Worm (Caenorhabditis elegans) whole organism, midembryonic: Measurements from ENCODE around the gene srx-67.
A peak's percentile ranks its signal among the peaks of the same experiment; 100 is the strongest.

ENCODE experiments used
- T22C8.4 ChIP-seq: fragments of 200-800 bp; sonication (Bioruptor generic); IDR thresholded peaks from 2 replicates; pipeline ENCODE4 v1.3.6; 2022; ENCODE audit warnings: missing genetic modification characterization, missing compliant biosample characterization
- cog-1 ChIP-seq: sonication (generic microtip); optimal IDR thresholded peaks from 2 replicates; lab custom pipeline; 2016; ENCODE audit warnings: missing genetic modification characterization, missing compliant biosample characterization
- flt-1 ChIP-seq: fragments of 200-800 bp; sonication (Bioruptor generic); IDR thresholded peaks from 2 replicates; pipeline ENCODE4 v1.3.6; 2022; ENCODE audit warnings: missing genetic modification characterization, missing compliant biosample characterization
- klf-2 ChIP-seq: fragments of 200-800 bp; sonication (Bioruptor generic); conservative IDR thresholded peaks from 2 replicates; pipeline ENCODE4 v1.3.6; 2022; ENCODE audit warnings: missing genetic modification reagents, missing genetic modification characterization, missing compliant biosample characterization
- med-1 ChIP-seq: sonication (generic microtip); optimal IDR thresholded peaks from 2 replicates; lab custom pipeline; 2017; ENCODE audit warnings: missing genetic modification characterization, mild to moderate bottlenecking, missing compliant biosample characterization, antibody characterized with exemption, missing genetic modification reagents; ENCODE audit not compliant: insufficient read depth
- ref-1 ChIP-seq: fragments of 200-800 bp; sonication (Bioruptor generic); conservative IDR thresholded peaks from 2 replicates; pipeline ENCODE4 v1.3.6; 2022; ENCODE audit warnings: missing genetic modification reagents, missing genetic modification characterization, missing compliant biosample characterization
- tab-1 ChIP-seq: fragments of 200-800 bp; sonication (Bioruptor generic); IDR thresholded peaks from 2 replicates; pipeline ENCODE4 v1.3.6; 2022; ENCODE audit warnings: missing genetic modification characterization, missing compliant biosample characterization
- ztf-23 ChIP-seq: fragments of 200-800 bp; sonication (Bioruptor generic); IDR thresholded peaks from 2 replicates; pipeline ENCODE4 v1.3.6; 2022; ENCODE audit warnings: missing genetic modification reagents, missing genetic modification characterization, missing compliant biosample characterization
- ztf-29 ChIP-seq: fragments of 200-800 bp; sonication (Bioruptor generic); IDR thresholded peaks from 2 replicates; pipeline ENCODE4 v1.3.6; 2022; ENCODE audit warnings: missing genetic modification reagents, missing genetic modification characterization, missing compliant biosample characterization

The srx-67 gene

DNA sequence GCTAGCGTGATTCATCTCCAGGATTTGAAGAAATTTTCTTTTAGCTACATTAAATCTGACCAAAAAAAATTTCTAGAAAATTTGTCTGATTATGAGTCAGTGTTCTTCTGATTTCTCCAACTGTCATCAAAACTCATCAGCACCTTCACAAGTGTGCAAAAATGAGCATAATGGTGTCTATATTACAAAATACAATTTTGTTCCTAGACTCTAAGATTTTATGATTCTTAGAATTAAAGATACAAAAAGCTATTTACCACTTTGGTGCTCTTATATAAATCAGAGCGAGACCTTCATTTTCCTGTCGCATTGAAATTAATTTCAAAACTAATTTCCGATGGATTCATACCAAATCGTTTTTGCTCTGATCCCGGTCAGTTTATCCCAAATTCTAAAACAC is 4.1 kb upstream of the srx-67 start, which contains the start of gene srx-68:
Gene srx-68, plus strand, starts transcription at position 301 of the 400 bp plus-strand sequence.
- no peak for TF ChIP-seq ztf-23 (GFP tag; lab: Robert Waterston, UW)
- no peak for TF ChIP-seq med-1
- no peak for TF ChIP-seq ref-1 (GFP tag; lab: Robert Waterston, UW)
- TF ChIP-seq tab-1 = no peak
- TF ChIP-seq flt-1 (GFP tag; lab: Robert Waterston, UW) = no peak
- no peak for TF ChIP-seq cog-1 (tag; lab: Kevin White, UChicago)
- no peak for TF ChIP-seq klf-2 (GFP tag; lab: Robert Waterston, UW)
- TF ChIP-seq T22C8.4 = no peak
- no peak for TF ChIP-seq ztf-29 (GFP tag; lab: Robert Waterston, UW)

DNA sequence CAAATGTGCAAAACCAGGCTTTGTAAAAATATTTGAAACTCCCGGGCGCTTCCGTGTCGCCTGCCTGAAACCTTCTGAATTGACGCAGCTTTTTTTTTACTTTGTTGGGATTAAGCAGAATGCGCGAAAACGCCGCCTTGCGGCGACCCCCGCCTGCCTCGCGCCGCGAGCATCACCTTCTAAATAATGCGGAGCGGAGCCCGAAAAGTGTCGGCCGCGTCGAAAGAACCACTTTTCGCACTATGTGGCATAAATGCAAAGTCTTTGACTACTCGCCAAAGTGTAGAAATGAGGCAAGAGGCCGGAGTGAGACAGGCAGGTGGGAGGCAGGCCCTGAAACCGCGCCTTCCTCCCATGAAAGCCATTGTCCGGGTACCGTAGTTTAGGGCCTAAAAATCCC is 3.4 kb upstream of the srx-67 start:
- no peak for TF ChIP-seq klf-2 (GFP tag; lab: Robert Waterston, UW)
- no peak for TF ChIP-seq flt-1 (GFP tag; lab: Robert Waterston, UW)
- no peak for TF ChIP-seq ztf-23 (GFP tag; lab: Robert Waterston, UW)
- no peak for TF ChIP-seq ref-1 (GFP tag; lab: Robert Waterston, UW)
- no peak for TF ChIP-seq ztf-29 (GFP tag; lab: Robert Waterston, UW)
- no peak for TF ChIP-seq med-1
- no peak for TF ChIP-seq cog-1 (tag; lab: Kevin White, UChicago)
- no peak for TF ChIP-seq tab-1
- no peak for TF ChIP-seq T22C8.4

DNA sequence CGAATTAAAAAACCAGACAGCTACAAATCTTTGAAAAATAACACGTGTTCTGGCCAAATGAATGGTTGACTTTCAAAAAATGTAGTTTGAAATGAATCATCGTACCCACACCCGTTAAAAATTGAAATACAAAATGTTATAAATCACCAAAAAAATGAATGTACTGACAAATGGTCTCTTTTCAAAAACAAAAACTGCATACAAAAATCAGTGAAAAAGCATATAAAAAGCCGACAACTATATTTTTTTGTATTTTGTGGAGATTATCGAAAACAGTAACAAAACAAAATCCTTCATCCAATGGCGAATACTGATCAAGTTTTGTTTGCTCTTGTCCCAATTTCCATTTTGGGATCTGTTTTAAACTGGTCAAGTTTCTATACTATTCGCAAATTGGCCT is 2.7 kb downstream of the srx-67 start, which contains the start of gene srx-66:
Gene srx-66, plus strand, starts transcription at position 301 of the 400 bp plus-strand sequence.
- TF ChIP-seq T22C8.4 (no peak), klf-2 (GFP tag; lab: Robert Waterston, UW) (no peak), ref-1 (GFP tag; lab: Robert Waterston, UW) (no peak), med-1 (no peak), tab-1 (no peak), ztf-23 (GFP tag; lab: Robert Waterston, UW) (no peak), cog-1 (tag; lab: Kevin White, UChicago) (no peak), flt-1 (GFP tag; lab: Robert Waterston, UW) (no peak), ztf-29 (GFP tag; lab: Robert Waterston, UW) (no peak)

DNA sequence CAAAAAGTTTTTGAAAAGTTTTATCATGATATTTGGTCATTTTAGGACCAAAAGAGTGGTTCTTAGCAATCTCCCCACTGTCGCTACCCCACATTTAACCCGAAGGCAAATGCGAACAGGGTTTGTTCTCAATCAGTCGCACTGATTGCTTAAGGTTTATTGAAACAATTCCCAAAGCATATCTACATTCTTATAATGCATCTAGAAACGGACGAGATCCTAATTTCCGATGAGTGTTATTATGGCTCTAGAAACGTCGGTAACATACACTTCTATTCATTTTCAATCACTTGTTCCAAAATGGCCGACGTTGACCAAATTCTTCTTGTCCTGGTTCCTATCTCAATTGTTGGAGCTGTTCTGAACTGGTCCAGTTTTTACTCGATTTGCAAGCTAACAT is 5.1 kb downstream of the srx-67 start, which contains the start of gene srx-65:
Gene srx-65, plus strand, starts transcription at position 301 of the 400 bp plus-strand sequence.
- TF ChIP-seq med-1 (no peak), ztf-23 (GFP tag; lab: Robert Waterston, UW) (no peak), klf-2 (GFP tag; lab: Robert Waterston, UW) (no peak), ztf-29 (GFP tag; lab: Robert Waterston, UW) (no peak), cog-1 (tag; lab: Kevin White, UChicago) (no peak), ref-1 (GFP tag; lab: Robert Waterston, UW) (no peak), flt-1 (GFP tag; lab: Robert Waterston, UW) (no peak), tab-1 (no peak), T22C8.4 (no peak)

DNA sequence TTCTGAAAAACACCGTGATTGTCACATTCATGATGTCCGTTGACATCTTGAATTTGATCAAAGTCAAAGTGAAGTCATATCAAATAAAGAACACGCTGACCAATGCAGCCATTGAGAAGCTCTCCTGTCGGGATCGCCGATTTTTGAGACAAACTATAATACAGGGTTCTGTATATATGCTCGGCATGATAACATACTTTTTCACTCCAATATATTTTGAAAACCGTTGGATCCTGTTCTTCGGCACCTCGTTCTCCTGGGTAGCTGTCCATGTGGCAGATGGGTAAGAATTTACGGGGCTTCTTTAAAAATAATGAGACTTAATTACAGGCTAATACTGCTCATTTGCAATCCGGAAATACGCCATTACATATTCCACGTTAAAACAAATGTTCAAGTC is 6.0 kb downstream of the srx-67 start:
- TF ChIP-seq T22C8.4 (no peak), cog-1 (tag; lab: Kevin White, UChicago) (no peak), ztf-29 (GFP tag; lab: Robert Waterston, UW) (no peak)

DNA sequence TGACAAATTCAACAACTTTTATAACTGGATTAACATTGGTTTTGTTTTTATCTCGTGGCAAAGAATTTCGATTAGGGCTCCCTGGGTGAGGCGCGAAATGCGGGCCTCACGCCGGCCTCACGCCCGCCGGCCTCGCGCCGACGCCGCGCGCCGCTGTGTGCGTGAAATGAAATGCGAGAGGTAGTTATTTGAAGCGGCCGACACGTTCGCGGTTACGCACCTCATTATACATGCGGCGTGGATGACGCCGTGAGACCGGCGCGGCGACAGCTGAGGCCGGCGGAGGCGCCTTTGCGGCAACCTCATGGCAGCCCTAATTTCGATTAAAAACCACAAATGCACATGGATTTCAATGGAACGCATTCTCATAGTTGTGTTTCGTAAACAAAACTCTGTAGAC is 10.9 kb downstream of the srx-67 start:
- TF ChIP-seq cog-1 (tag; lab: Kevin White, UChicago) (no peak), klf-2 (GFP tag; lab: Robert Waterston, UW) (0 out of 2 replicates have a peak, but pooled peaks have one; percentile 42)

DNA sequence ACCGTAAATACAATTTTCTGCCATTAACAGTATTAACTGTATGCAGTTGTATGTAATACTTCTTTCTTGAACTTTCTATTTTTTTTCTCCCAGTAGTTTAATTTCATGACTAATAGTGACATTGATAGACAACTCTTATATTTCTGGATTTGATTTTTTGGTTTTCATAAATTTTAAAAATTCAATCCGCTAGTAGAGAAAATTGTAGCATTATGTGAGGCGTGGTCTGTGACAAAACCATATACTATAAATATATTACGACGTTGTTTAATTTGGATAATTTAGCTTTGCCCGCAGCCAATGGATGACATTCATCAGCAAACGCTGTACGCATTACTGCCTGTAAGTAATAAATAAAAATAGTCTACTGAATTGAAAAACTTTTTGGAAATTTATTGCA is 12.5 kb downstream of the srx-67 start, which contains the start of gene srx-64:
Gene srx-64, plus strand, starts transcription at position 301 of the 400 bp plus-strand sequence.
- TF ChIP-seq med-1 (no peak), tab-1 (no peak), ztf-29 (GFP tag; lab: Robert Waterston, UW) (no peak), flt-1 (GFP tag; lab: Robert Waterston, UW) (no peak), ztf-23 (GFP tag; lab: Robert Waterston, UW) (no peak), klf-2 (GFP tag; lab: Robert Waterston, UW) (no peak)

DNA sequence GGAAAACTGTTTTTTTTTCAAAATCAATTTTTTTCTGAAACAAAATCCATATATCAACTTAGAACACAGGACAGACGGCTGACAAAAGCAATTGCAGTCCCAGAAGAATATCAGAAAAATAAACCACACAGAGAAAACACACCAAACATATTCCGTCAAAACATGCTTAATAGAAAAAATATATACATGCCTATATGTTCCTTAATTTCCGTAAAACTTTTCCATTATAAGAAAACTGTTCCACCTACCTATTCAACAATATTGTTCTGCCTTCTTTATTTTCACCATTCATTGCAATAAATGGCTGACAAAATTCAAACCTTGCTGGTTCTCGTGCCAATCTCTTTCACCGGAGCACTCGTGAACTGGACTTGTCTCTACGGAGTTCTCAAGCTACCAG is 14.7 kb downstream of the srx-67 start, which contains the start of gene srx-63:
Gene srx-63, plus strand, starts transcription at position 301 of the 400 bp plus-strand sequence.
- TF ChIP-seq ref-1 (GFP tag; lab: Robert Waterston, UW) = no peak
- TF ChIP-seq klf-2 (GFP tag; lab: Robert Waterston, UW) = no peak
- no peak for TF ChIP-seq T22C8.4
- TF ChIP-seq med-1 = no peak
- no peak for TF ChIP-seq ztf-29 (GFP tag; lab: Robert Waterston, UW)

DNA sequence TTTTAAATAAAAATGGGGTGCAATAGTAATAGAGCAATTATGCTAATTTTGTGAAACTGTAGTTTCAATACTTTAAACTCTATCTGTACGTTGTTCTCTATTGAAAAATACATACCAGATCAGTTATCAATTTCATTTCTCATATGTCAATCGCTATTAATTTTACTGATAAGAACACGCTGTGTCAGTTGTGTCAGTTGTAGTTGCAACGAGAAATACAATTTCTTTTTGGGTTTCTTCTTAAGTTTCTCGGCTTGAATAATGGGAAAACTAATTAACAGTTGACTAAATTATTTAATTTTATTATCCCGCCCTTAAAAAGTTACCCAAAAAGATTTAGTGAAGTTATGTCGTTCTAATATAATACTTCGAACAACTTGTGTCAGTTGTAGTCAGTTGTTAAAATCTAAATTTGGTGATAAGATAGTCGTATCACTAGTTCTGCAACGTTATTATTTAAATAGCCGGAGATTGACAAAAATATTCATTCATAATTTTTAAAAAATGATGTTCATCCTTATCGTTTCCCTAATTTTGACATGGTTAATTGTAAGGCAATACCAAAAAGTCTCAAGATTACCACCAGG is 19.4 kb downstream of the srx-67 start, which contains the start of gene cyp-35A5:
Gene cyp-35A5, plus strand, starts transcription at position 435 of the 587 bp plus-strand sequence.
- TF ChIP-seq ztf-23 (GFP tag; lab: Robert Waterston, UW) (no peak), ref-1 (GFP tag; lab: Robert Waterston, UW) (no peak), flt-1 (GFP tag; lab: Robert Waterston, UW) (no peak), klf-2 (GFP tag; lab: Robert Waterston, UW) (no peak), ztf-29 (GFP tag; lab: Robert Waterston, UW) (no peak), med-1 (no peak), tab-1 (no peak), T22C8.4 (no peak), cog-1 (tag; lab: Kevin White, UChicago) (no peak)

DNA sequence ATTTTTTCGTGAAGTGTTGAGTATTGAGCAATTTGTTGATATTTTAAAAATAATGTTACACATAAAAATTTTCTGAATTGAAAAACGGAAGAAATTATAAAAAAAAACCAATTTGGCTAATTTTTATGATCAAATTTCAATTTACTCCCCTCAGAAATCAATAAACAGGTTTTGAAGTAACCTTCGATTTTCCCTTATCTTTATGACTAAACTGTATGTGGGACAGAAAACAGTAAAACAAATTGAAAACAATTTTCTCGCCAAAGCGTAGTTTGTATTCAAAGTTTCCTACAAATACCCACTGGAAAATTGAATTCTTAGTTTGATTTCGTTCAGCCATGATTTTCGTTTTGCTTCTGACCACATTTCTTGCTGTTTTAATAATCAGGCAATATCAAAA is 22.2 kb downstream of the srx-67 start, which contains the start of gene cyp-35B1:
Gene cyp-35B1, plus strand, starts transcription at position 244 of the 400 bp plus-strand sequence.
- TF ChIP-seq tab-1 (no peak), ztf-29 (GFP tag; lab: Robert Waterston, UW) (no peak), med-1 (no peak), flt-1 (GFP tag; lab: Robert Waterston, UW) (no peak), ztf-23 (GFP tag; lab: Robert Waterston, UW) (no peak), ref-1 (GFP tag; lab: Robert Waterston, UW) (no peak), T22C8.4 (no peak)
